Fruit fly (Drosophila melanogaster): ENCODE measurements around the gene Cnb.

dm6 chr3L:1985406-1985805, 38.0 kb downstream of the Cnb start:
- TF ChIP-seq Hnf4 (GFP tag; optimal IDR thresholded peaks at IDR 0.05) = no peak
- no peak for TF ChIP-seq usp (GFP tag; optimal IDR thresholded peaks at IDR 0.05)

Data from whole organism, wandering third instar larva.